Worm (Caenorhabditis elegans) whole organism, L2 larva: Measurements from ENCODE around the gene Y55D9A.2.

Experiments
- C34F6.9 ChIP-seq: fragments of 150-350 bp; optimal IDR thresholded peaks from 2 replicates; lab custom pipeline; 2014; ENCODE audit warnings: missing biosample characterization, missing genetic modification characterization
- F13H6.1 ChIP-seq: sonication (generic microtip); optimal IDR thresholded peaks from 2 replicates; lab custom pipeline; 2016; ENCODE audit warnings: missing genetic modification characterization, missing compliant biosample characterization
- Y55F3AM.14 ChIP-seq: fragments of 200-800 bp; sonication (Bioruptor generic); optimal IDR thresholded peaks from 2 replicates; lab custom pipeline; 2018; ENCODE audit warnings: mild to moderate bottlenecking, missing genetic modification characterization, missing compliant biosample characterization
- ZK546.5 ChIP-seq: sonication (generic microtip); optimal IDR thresholded peaks from 2 replicates; lab custom pipeline; 2017; ENCODE audit warnings: missing biosample characterization, missing genetic modification characterization
- aly-2 ChIP-seq: fragments of 150-350 bp; optimal IDR thresholded peaks from 2 replicates; lab custom pipeline; 2014; ENCODE audit warnings: missing biosample characterization, missing genetic modification characterization
- ama-1 ChIP-seq: fragments of 150-350 bp; optimal IDR thresholded peaks from 2 replicates; lab custom pipeline; 2018; ENCODE audit warnings: inconsistent platforms
- blmp-1 ChIP-seq: sonication (generic microtip); optimal IDR thresholded peaks from 2 replicates; lab custom pipeline; 2017; ENCODE audit warnings: missing genetic modification characterization, mild to moderate bottlenecking, missing compliant biosample characterization, antibody characterized with exemption, moderate library complexity; ENCODE audit not compliant: insufficient read depth
- ceh-82 ChIP-seq: fragments of 150-350 bp; optimal IDR thresholded peaks from 2 replicates; lab custom pipeline; 2014; ENCODE audit warnings: missing biosample characterization, missing genetic modification characterization
- crh-2 ChIP-seq: sonication (generic microtip); optimal IDR thresholded peaks from 2 replicates; lab custom pipeline; 2017; ENCODE audit warnings: missing biosample characterization, missing genetic modification characterization
- dmd-4 ChIP-seq: sonication (generic microtip); optimal IDR thresholded peaks from 2 replicates; lab custom pipeline; 2017; ENCODE audit warnings: missing biosample characterization, missing genetic modification characterization
- egl-27 ChIP-seq: sonication (generic microtip); optimal IDR thresholded peaks from 3 replicates; lab custom pipeline; 2017; ENCODE audit warnings: missing biosample characterization, missing genetic modification reagents, missing genetic modification characterization
- fos-1 ChIP-seq: fragments of 150-350 bp; optimal IDR thresholded peaks from 2 replicates; lab custom pipeline; 2014; ENCODE audit warnings: missing biosample characterization, missing genetic modification characterization
- gmeb-1 ChIP-seq: fragments of 150-350 bp; optimal IDR thresholded peaks from 2 replicates; lab custom pipeline; 2014; ENCODE audit warnings: missing biosample characterization, missing genetic modification characterization
- lin-11 ChIP-seq: fragments of 150-350 bp; sonication (generic microtip); optimal IDR thresholded peaks from 2 replicates; lab custom pipeline; 2014; ENCODE audit warnings: missing biosample characterization, missing genetic modification characterization, inconsistent platforms, mixed read lengths
- lin-13 ChIP-seq: fragments of 150-350 bp; optimal IDR thresholded peaks from 2 replicates; lab custom pipeline; 2014; ENCODE audit warnings: missing biosample characterization, missing genetic modification reagents, missing genetic modification characterization
- lsy-2 ChIP-seq, 2 experiments: fragments of 150-350 bp in 1 of 2; sonication (generic microtip) in 1 of 2; optimal IDR thresholded peaks; 2 replicates each; lab custom pipeline; 2014 to 2017; ENCODE audit warnings: missing biosample characterization in 2 of 2, missing genetic modification characterization in 2 of 2
- mbf-1 ChIP-seq: sonication (generic microtip); optimal IDR thresholded peaks from 2 replicates; lab custom pipeline; 2017; ENCODE audit warnings: missing biosample characterization, missing genetic modification characterization
- mdl-1 ChIP-seq, 2 experiments: fragments of 150-350 bp in 1 of 2; sonication (generic microtip) in 1 of 2; optimal IDR thresholded peaks; 2 replicates each; lab custom pipeline; 2017; ENCODE audit warnings: missing biosample characterization in 2 of 2, missing genetic modification characterization in 2 of 2
- nhr-12 ChIP-seq: fragments of 150-350 bp; optimal IDR thresholded peaks from 2 replicates; lab custom pipeline; 2014; ENCODE audit warnings: missing biosample characterization, missing genetic modification characterization
- nhr-129 ChIP-seq: fragments of 150-350 bp; optimal IDR thresholded peaks from 2 replicates; lab custom pipeline; 2014; ENCODE audit warnings: missing biosample characterization, missing genetic modification characterization
- nhr-21 ChIP-seq: fragments of 150-350 bp; optimal IDR thresholded peaks from 2 replicates; lab custom pipeline; 2014; ENCODE audit warnings: missing biosample characterization, missing genetic modification characterization
- nhr-25 ChIP-seq: fragments of 150-350 bp; sonication (generic microtip); optimal IDR thresholded peaks from 3 replicates; lab custom pipeline; 2014; ENCODE audit warnings: missing biosample characterization, missing genetic modification characterization
- nhr-6 ChIP-seq: fragments of 150-350 bp; optimal IDR thresholded peaks from 2 replicates; lab custom pipeline; 2014; ENCODE audit warnings: missing biosample characterization, missing genetic modification characterization
- nhr-77 ChIP-seq: fragments of 150-350 bp; optimal IDR thresholded peaks from 2 replicates; lab custom pipeline; 2014; ENCODE audit warnings: missing biosample characterization, missing genetic modification characterization
- sem-4 ChIP-seq: fragments of 150-350 bp; optimal IDR thresholded peaks from 2 replicates; lab custom pipeline; 2014; ENCODE audit warnings: missing biosample characterization, missing genetic modification reagents, missing genetic modification characterization
- skn-1 ChIP-seq: sonication (generic microtip); optimal IDR thresholded peaks from 2 replicates; lab custom pipeline; 2017; ENCODE audit warnings: missing biosample characterization, missing genetic modification characterization
- sma-9 ChIP-seq, 2 experiments: fragments of 150-350 bp in 1 of 2; sonication (generic microtip) in 1 of 2; optimal IDR thresholded peaks; 2 replicates each; lab custom pipeline; 2014 to 2016; ENCODE audit warnings: missing genetic modification characterization in 2 of 2, mild to moderate bottlenecking in 1 of 2, missing biosample characterization in 1 of 2, missing compliant biosample characterization in 1 of 2, missing genetic modification reagents in 1 of 2, moderate library complexity in 1 of 2
- unc-39 ChIP-seq: fragments of 150-350 bp; optimal IDR thresholded peaks from 2 replicates; lab custom pipeline; 2014; ENCODE audit warnings: missing biosample characterization, missing genetic modification characterization
- unc-55 ChIP-seq: fragments of 150-350 bp; sonication (generic microtip); optimal IDR thresholded peaks from 3 replicates; lab custom pipeline; 2014; ENCODE audit warnings: missing biosample characterization, missing genetic modification reagents, missing genetic modification characterization
- zag-1 ChIP-seq: fragments of 150-350 bp; optimal IDR thresholded peaks from 2 replicates; lab custom pipeline; 2014; ENCODE audit warnings: missing biosample characterization, missing genetic modification characterization
- ztf-1 ChIP-seq: fragments of 200-800 bp; sonication (Bioruptor generic); conservative IDR thresholded peaks from 2 replicates; pipeline ENCODE4 v1.3.6; 2022; ENCODE audit warnings: missing genetic modification characterization, missing compliant biosample characterization

Gene Y55D9A.2

DNA sequence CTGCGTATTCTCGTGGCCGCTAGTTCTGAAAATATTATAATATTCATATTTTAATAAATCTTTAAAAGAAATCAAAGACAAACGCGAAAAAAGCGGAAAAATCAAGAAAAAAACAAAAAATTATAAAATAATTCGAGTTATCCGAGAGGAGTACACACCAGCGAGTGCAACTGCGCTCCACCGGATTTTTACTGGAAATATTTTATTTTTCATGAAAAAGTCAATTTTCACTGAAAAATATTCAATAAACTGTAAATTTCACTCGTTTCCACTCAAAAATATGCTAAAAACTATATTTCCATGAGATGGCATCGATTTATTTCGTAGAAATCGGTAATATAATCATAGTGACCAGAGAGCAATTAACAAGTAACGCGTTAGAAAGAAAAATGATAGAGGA, at the start of gene Y55D9A.2:
Gene Y55D9A.2 (minus strand): TSS at position 31 of the 400 bp plus-strand sequence.
- TF ChIP-seq fos-1 (tag; lab: Kevin White, UChicago) (peak; percentile 29), lsy-2 (tag; optimal IDR thresholded peaks at IDR 0.05; lab: Kevin White, UChicago) (peak in 1 of 2 experiments; percentile 67), C34F6.9 (tag; lab: Kevin White, UChicago) (peak; percentile 50), aly-2 (tag; lab: Kevin White, UChicago) (no peak), unc-55 (GFP tag; lab: Kevin White, UChicago) (peak; percentile 46), ZK546.5 (tag; lab: Kevin White, UChicago) (no peak), mbf-1 (tag; lab: Kevin White, UChicago) (no peak), ztf-1 (GFP tag; lab: Robert Waterston, UW) (no peak), gmeb-1 (tag; lab: Kevin White, UChicago) (peak; percentile 63)
- TF ChIP-seq, all 48 proteins: peak for 5

DNA sequence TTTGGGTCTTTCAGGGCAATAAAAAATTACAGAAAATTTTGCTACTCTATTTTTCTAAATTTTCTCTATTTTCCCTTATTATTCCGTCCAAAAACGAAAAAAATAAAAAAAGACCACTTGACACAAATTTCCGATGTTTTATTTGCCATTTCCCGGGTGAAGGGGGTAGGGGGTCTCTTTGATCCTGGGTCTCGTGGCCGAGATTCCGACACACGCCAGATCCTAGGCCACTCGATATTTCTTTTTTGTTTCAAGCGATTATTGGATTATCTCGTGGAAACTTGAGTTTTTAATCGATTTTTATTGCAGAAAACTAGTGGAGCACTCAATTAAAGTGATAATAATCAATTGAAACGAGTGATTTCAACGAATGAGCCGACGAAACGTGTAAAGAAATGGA, 47.9 kb upstream of the Y55D9A.2 start, which contains the start of the genes wdfy-3 and C26H9A.4:
Gene wdfy-3 (plus strand): TSS at position 308 of the 400 bp plus-strand sequence.
Gene C26H9A.4 (plus strand): TSS at position 317 of the 400 bp plus-strand sequence.
- TF ChIP-seq ZK546.5 (tag; lab: Kevin White, UChicago) (no peak), dmd-4 (tag; lab: Kevin White, UChicago) (no peak), C34F6.9 (tag; lab: Kevin White, UChicago) (peak; percentile 18), aly-2 (tag; lab: Kevin White, UChicago) (no peak), unc-55 (GFP tag; lab: Kevin White, UChicago) (peak; percentile 25), egl-27 (no peak), nhr-21 (no peak), nhr-12 (tag; lab: Kevin White, UChicago) (no peak), blmp-1 (tag; lab: Kevin White, UChicago) (no peak), crh-2 (tag; lab: Kevin White, UChicago) (no peak), mdl-1 (tag; optimal IDR thresholded peaks at IDR 0.05; lab: Kevin White, UChicago) (no peak), skn-1 (tag; lab: Kevin White, UChicago) (no peak), fos-1 (tag; lab: Kevin White, UChicago) (no peak), lin-13 (GFP tag; lab: Kevin White, UChicago) (no peak), unc-39 (tag; lab: Kevin White, UChicago) (no peak)

DNA sequence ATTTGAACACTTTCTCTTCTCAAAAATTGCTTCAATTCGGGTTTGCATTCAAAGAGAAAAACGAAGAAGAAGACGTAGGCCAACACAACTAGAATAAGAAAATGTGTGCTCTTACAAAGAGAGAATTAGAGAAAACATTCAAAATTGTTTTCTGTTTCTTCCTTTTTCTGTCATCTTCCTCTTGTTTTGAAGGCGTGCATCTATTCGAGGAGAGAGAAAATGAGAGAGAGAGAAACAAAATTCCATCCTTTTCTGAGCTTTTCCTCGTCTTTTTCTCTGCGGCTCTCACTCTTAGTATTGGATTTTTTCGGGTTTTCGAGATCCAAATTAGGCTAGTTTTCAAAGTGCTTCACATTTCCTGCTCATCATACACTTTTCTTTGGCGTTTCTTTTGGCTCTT, 46.3 kb upstream of the Y55D9A.2 start:
- TF ChIP-seq sem-4 (tag; lab: Kevin White, UChicago): peak; percentile 38
- peak; percentile 55 to 73 for TF ChIP-seq lsy-2 (tag; optimal IDR thresholded peaks at IDR 0.05; lab: Kevin White, UChicago)
- TF ChIP-seq fos-1 (tag; lab: Kevin White, UChicago): peak; percentile 9
- TF ChIP-seq mbf-1 (tag; lab: Kevin White, UChicago): no peak
- peak; percentile 69 for TF ChIP-seq crh-2 (tag; lab: Kevin White, UChicago)
- peak; percentile 49 for TF ChIP-seq lin-13 (GFP tag; lab: Kevin White, UChicago)
- TF ChIP-seq sma-9 (GFP tag; optimal IDR thresholded peaks at IDR 0.05; lab: Kevin White, UChicago): peak; percentile 76
- TF ChIP-seq sma-9 (tag; optimal IDR thresholded peaks at IDR 0.05; lab: Kevin White, UChicago): no peak
- TF ChIP-seq ceh-82: no peak
- TF ChIP-seq egl-27: peak; percentile 41
- no peak for TF ChIP-seq ama-1
- TF ChIP-seq unc-55 (GFP tag; lab: Kevin White, UChicago): peak; percentile 97
- peak; percentile 25 for TF ChIP-seq F13H6.1 (tag; lab: Kevin White, UChicago)
- peak; percentile 94 for TF ChIP-seq C34F6.9 (tag; lab: Kevin White, UChicago)
- TF ChIP-seq nhr-12 (tag; lab: Kevin White, UChicago): no peak
- TF ChIP-seq mdl-1 (tag; optimal IDR thresholded peaks at IDR 0.05; lab: Kevin White, UChicago): peak in 1 of 2 experiments; percentile 61
- TF ChIP-seq zag-1: peak; percentile 69
- peak; percentile 58 for TF ChIP-seq nhr-129 (tag; lab: Kevin White, UChicago)
- TF ChIP-seq nhr-6 (tag; lab: Kevin White, UChicago): peak; percentile 57
- TF ChIP-seq gmeb-1 (tag; lab: Kevin White, UChicago): no peak

DNA sequence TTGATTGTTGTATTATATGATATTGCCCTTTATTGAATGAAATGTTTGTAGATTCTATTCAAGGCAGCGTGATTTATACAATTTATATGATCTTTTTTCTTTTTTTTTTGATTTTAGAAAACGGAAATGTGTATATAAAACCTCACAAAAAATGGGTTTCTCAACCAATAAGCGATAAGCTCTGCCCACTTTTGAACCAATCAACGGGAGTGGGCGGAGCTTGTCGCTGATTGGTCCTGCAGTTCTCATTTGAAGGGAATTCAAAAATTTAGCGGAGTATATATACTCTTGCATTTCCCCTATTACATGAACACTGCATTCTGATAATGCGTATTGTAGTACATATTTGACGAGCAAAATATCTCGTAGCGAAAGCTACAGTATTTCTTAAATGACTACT, 45.4 kb upstream of the Y55D9A.2 start:
- no peak for TF ChIP-seq lin-11 (tag; lab: Kevin White, UChicago)
- no peak for TF ChIP-seq nhr-25
- no peak for TF ChIP-seq Y55F3AM.14 (GFP tag; lab: Kevin White, UChicago)
- TF ChIP-seq mdl-1 (tag; optimal IDR thresholded peaks at IDR 0.05; lab: Kevin White, UChicago): no peak
- no peak for TF ChIP-seq nhr-77 (tag; lab: Kevin White, UChicago)
